Worm (Caenorhabditis elegans) whole organism, late embryonic: ENCODE data around the gene Y75B8A.39.
A peak's percentile ranks its signal among the peaks of the same experiment; 100 is the strongest.

Source experiments
- K02D7.2 ChIP-seq: sonication (generic microtip); optimal IDR thresholded peaks from 2 replicates; lab custom pipeline; 2017; ENCODE audit warnings: mild to moderate bottlenecking, missing genetic modification characterization, missing compliant biosample characterization
- K09A11.1 ChIP-seq: sonication (generic microtip); optimal IDR thresholded peaks from 2 replicates; lab custom pipeline; 2017; ENCODE audit warnings: antibody characterized with exemption, mild to moderate bottlenecking, missing genetic modification characterization, missing compliant biosample characterization; ENCODE audit not compliant: insufficient read depth
- Y22D7AL.16 ChIP-seq: sonication (generic microtip); optimal IDR thresholded peaks from 2 replicates; lab custom pipeline; 2016; ENCODE audit warnings: missing genetic modification characterization, missing compliant biosample characterization
- ceh-18 ChIP-seq: sonication (generic microtip); optimal IDR thresholded peaks from 2 replicates; lab custom pipeline; 2016; ENCODE audit warnings: missing genetic modification characterization, missing compliant biosample characterization
- ceh-2 ChIP-seq: sonication (generic microtip); optimal IDR thresholded peaks from 2 replicates; lab custom pipeline; 2016; ENCODE audit warnings: missing genotype, missing genetic modification characterization, missing compliant biosample characterization
- ceh-22 ChIP-seq: sonication (generic microtip); optimal IDR thresholded peaks from 2 replicates; lab custom pipeline; 2017; ENCODE audit warnings: missing biosample characterization, missing genetic modification characterization
- ceh-30 ChIP-seq: fragments of 150-350 bp; optimal IDR thresholded peaks from 2 replicates; lab custom pipeline; 2014; ENCODE audit warnings: missing biosample characterization, missing genetic modification characterization
- ceh-31 ChIP-seq: sonication (generic microtip); optimal IDR thresholded peaks from 2 replicates; lab custom pipeline; 2016; ENCODE audit warnings: missing genetic modification characterization, missing compliant biosample characterization
- ceh-45 ChIP-seq: fragments of 200-800 bp; sonication (Bioruptor generic); IDR thresholded peaks from 2 replicates; pipeline ENCODE4 v1.3.6; 2022; ENCODE audit warnings: missing genetic modification reagents, missing genetic modification characterization, missing compliant biosample characterization
- ceh-9 ChIP-seq: sonication (generic microtip); optimal IDR thresholded peaks from 2 replicates; lab custom pipeline; 2016; ENCODE audit warnings: mild to moderate bottlenecking, missing genetic modification characterization, inconsistent platforms, missing compliant biosample characterization
- dmd-4 ChIP-seq: sonication (generic microtip); optimal IDR thresholded peaks from 2 replicates; lab custom pipeline; 2016; ENCODE audit warnings: borderline replicate concordance, missing genetic modification characterization, missing compliant biosample characterization
- dve-1 ChIP-seq: sonication (generic microtip); optimal IDR thresholded peaks from 2 replicates; lab custom pipeline; 2017; ENCODE audit warnings: antibody characterized with exemption, mild to moderate bottlenecking, missing genetic modification characterization, missing compliant biosample characterization
- elt-2 ChIP-seq: sonication (generic microtip); optimal IDR thresholded peaks from 2 replicates; lab custom pipeline; 2016; ENCODE audit warnings: missing genetic modification reagents, missing genetic modification characterization, missing compliant biosample characterization
- gmeb-2 ChIP-seq: sonication (generic microtip); optimal IDR thresholded peaks from 2 replicates; lab custom pipeline; 2016; ENCODE audit warnings: missing genetic modification characterization, inconsistent platforms, missing compliant biosample characterization
- hlh-30 ChIP-seq: sonication (generic microtip); optimal IDR thresholded peaks from 2 replicates; lab custom pipeline; 2017; ENCODE audit warnings: antibody characterized with exemption, missing genetic modification characterization, missing compliant biosample characterization; ENCODE audit not compliant: insufficient read depth
- hlh-6 ChIP-seq: sonication (generic microtip); optimal IDR thresholded peaks from 2 replicates; lab custom pipeline; 2016; ENCODE audit warnings: missing genotype, missing genetic modification characterization, missing compliant biosample characterization
- hlh-8 ChIP-seq: sonication (generic microtip); optimal IDR thresholded peaks from 2 replicates; lab custom pipeline; 2016; ENCODE audit warnings: missing genotype, missing genetic modification characterization, missing compliant biosample characterization
- lin-11 ChIP-seq: fragments of 200-800 bp; sonication (Bioruptor generic); optimal IDR thresholded peaks from 2 replicates; lab custom pipeline; 2018; ENCODE audit warnings: mild to moderate bottlenecking, missing genetic modification characterization, missing compliant biosample characterization
- mec-3 ChIP-seq: sonication (generic microtip); optimal IDR thresholded peaks from 2 replicates; lab custom pipeline; 2016; ENCODE audit warnings: borderline replicate concordance, missing genetic modification characterization, missing compliant biosample characterization
- nfya-1 ChIP-seq: sonication (generic microtip); optimal IDR thresholded peaks from 2 replicates; lab custom pipeline; 2017; ENCODE audit warnings: missing genetic modification characterization, mild to moderate bottlenecking, missing compliant biosample characterization, antibody characterized with exemption, moderate library complexity
- npax-4 ChIP-seq: sonication (generic microtip); optimal IDR thresholded peaks from 2 replicates; lab custom pipeline; 2016; ENCODE audit warnings: missing genetic modification characterization, missing compliant biosample characterization
- odd-2 ChIP-seq: sonication (generic microtip); optimal IDR thresholded peaks from 2 replicates; lab custom pipeline; 2017; ENCODE audit warnings: antibody characterized with exemption, mild to moderate bottlenecking, missing genetic modification characterization, missing compliant biosample characterization
- pat-9 ChIP-seq: fragments of 200-800 bp; sonication (Bioruptor generic); optimal IDR thresholded peaks from 2 replicates; lab custom pipeline; 2018; ENCODE audit warnings: mild to moderate bottlenecking, missing genetic modification characterization, moderate library complexity, missing compliant biosample characterization
- pha-2 ChIP-seq: sonication (generic microtip); optimal IDR thresholded peaks from 2 replicates; lab custom pipeline; 2017; ENCODE audit warnings: mild to moderate bottlenecking, missing genetic modification characterization, missing compliant biosample characterization
- ref-2 ChIP-seq: sonication (generic microtip); optimal IDR thresholded peaks from 2 replicates; lab custom pipeline; 2016; ENCODE audit warnings: missing genetic modification characterization, missing compliant biosample characterization
- sdc-2 ChIP-seq: sonication (generic microtip); optimal IDR thresholded peaks from 2 replicates; lab custom pipeline; 2016; ENCODE audit warnings: missing genotype, missing genetic modification characterization, missing compliant biosample characterization
- sox-2 ChIP-seq: fragments of 200-800 bp; sonication (Bioruptor generic); IDR thresholded peaks from 2 replicates; pipeline ENCODE4 v1.3.6; 2022; ENCODE audit warnings: missing genetic modification reagents, missing genetic modification characterization, missing compliant biosample characterization
- tbx-2 ChIP-seq: sonication (generic microtip); optimal IDR thresholded peaks from 2 replicates; lab custom pipeline; 2016; ENCODE audit warnings: missing genetic modification characterization, missing compliant biosample characterization
- tbx-7 ChIP-seq: sonication (generic microtip); optimal IDR thresholded peaks from 2 replicates; lab custom pipeline; 2016; ENCODE audit warnings: missing genotype, missing genetic modification characterization, missing compliant biosample characterization
- ttx-3 ChIP-seq: sonication (generic microtip); optimal IDR thresholded peaks from 2 replicates; lab custom pipeline; 2016; ENCODE audit warnings: missing genetic modification reagents, missing genetic modification characterization, missing compliant biosample characterization
- unc-42 ChIP-seq: sonication (generic microtip); optimal IDR thresholded peaks from 2 replicates; lab custom pipeline; 2016; ENCODE audit warnings: missing genotype, missing genetic modification characterization, missing compliant biosample characterization
- unc-55 ChIP-seq: sonication (generic microtip); optimal IDR thresholded peaks from 2 replicates; lab custom pipeline; 2017; ENCODE audit warnings: missing biosample characterization, missing genetic modification reagents, missing genetic modification characterization
- unc-86 ChIP-seq: sonication (generic microtip); optimal IDR thresholded peaks from 2 replicates; lab custom pipeline; 2016; ENCODE audit warnings: missing genetic modification characterization, missing compliant biosample characterization
- zip-5 ChIP-seq: sonication (generic microtip); optimal IDR thresholded peaks from 2 replicates; lab custom pipeline; 2016; ENCODE audit warnings: missing genetic modification characterization, missing compliant biosample characterization

Gene Y75B8A.39

DNA sequence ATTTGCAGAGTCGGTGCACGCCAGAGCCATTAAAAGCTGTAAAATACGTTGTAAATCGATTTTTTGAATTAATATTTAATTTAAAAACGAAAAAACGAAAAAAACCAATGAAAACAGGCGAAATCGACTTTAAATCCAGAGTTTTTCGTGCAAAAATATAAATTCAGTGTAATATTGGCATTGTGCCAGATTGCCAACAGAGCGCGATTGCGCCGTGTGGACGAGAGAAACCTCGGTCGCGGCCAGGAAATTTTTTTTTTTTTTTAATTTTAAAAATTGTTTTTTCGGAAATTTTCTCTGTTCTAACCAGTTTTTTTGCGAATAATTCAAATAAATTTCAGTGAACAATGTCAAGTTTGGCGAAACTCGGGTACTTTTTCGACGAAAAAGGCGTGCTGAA is 38.3 kb downstream of the Y75B8A.39 start, which contains the start of the genes pph-4.1 and Y75B8A.31 (continued):
- TF ChIP-seq ceh-45 (no peak), K02D7.2 (tag; lab: Kevin White, UChicago) (no peak), tbx-7 (peak; percentile 82), sox-2 (GFP tag; lab: Robert Waterston, UW) (no peak), unc-55 (GFP tag; lab: Kevin White, UChicago) (no peak), lin-11 (tag; lab: Kevin White, UChicago) (peak; percentile 8), dmd-4 (no peak), unc-86 (tag; lab: Kevin White, UChicago) (peak; percentile 53), pat-9 (tag; lab: Kevin White, UChicago) (peak; percentile 72), hlh-8 (tag; lab: Kevin White, UChicago) (peak; percentile 83), K09A11.1 (tag; lab: Kevin White, UChicago) (no peak), Y22D7AL.16 (tag; lab: Kevin White, UChicago) (no peak), ceh-18 (tag; lab: Kevin White, UChicago) (peak; percentile 60), ceh-9 (tag; lab: Kevin White, UChicago) (no peak), dve-1 (tag; lab: Kevin White, UChicago) (no peak)
- TF ChIP-seq, all 69 proteins: peak for 33

DNA sequence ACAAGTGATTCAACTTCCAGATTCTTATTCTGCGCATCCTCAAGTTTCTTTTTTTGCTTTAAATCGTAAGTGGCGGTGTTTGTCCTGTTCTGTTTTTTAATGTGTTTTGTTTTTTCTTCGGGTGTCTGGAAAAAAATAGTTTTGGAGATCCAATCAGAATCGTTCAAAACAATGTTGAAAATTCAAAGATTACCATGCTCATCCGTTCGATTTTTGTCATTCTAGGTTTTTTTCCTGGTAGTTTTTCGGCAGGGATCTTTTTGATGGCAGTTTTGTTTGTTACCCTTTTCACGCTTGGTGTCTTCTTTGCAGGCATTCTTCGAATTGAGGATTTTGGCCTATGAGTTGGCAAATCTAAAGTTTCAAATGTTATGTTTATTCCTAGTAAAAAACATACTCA is 43.6 kb downstream of the Y75B8A.39 start:
- TF ChIP-seq zip-5 (tag; lab: Kevin White, UChicago) (no peak), hlh-6 (tag; lab: Kevin White, UChicago) (no peak), unc-42 (tag; lab: Kevin White, UChicago) (no peak), hlh-30 (tag; lab: Kevin White, UChicago) (no peak), mec-3 (no peak), ref-2 (tag; lab: Kevin White, UChicago) (no peak), ceh-30 (tag; lab: Kevin White, UChicago) (no peak), ttx-3 (tag; lab: Kevin White, UChicago) (no peak), sdc-2 (tag; lab: Kevin White, UChicago) (no peak), gmeb-2 (tag; lab: Kevin White, UChicago) (no peak), pat-9 (tag; lab: Kevin White, UChicago) (no peak), pha-2 (tag; lab: Kevin White, UChicago) (no peak), ceh-22 (no peak), elt-2 (tag; lab: Kevin White, UChicago) (no peak), ceh-18 (tag; lab: Kevin White, UChicago) (no peak), unc-55 (GFP tag; lab: Kevin White, UChicago) (no peak), npax-4 (no peak), nfya-1 (no peak)

DNA sequence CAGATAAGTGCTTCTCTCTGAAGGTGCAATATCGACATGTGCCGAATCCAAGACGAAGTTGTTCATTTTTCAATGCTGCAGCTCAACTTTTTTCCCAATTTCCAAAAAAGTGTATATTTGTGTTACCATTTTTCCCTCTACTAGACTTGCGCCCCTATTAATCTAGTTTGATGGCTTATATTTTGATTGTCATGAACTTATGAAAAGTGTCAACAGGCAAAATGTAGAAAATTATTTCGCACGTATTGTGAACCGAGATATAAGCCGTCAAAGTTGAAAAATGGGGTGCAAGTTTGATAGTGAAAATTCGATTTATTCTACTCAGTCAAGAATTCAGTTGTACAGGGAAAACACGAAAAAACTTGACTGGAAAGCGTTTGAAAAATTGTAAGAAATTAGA is 45.5 kb downstream of the Y75B8A.39 start, which contains the start of gene Y75B8A.32:
Y75B8A.32 (minus strand) TSS at position 101 of the 400 bp plus-strand sequence.
- TF ChIP-seq tbx-7 (no peak), zip-5 (tag; lab: Kevin White, UChicago) (no peak), pat-9 (tag; lab: Kevin White, UChicago) (no peak), ceh-2 (tag; lab: Kevin White, UChicago) (no peak), hlh-8 (tag; lab: Kevin White, UChicago) (no peak), tbx-2 (tag; lab: Kevin White, UChicago) (no peak), nfya-1 (no peak), ceh-9 (tag; lab: Kevin White, UChicago) (no peak)
- TF ChIP-seq, all 69 proteins: peak for 0

DNA sequence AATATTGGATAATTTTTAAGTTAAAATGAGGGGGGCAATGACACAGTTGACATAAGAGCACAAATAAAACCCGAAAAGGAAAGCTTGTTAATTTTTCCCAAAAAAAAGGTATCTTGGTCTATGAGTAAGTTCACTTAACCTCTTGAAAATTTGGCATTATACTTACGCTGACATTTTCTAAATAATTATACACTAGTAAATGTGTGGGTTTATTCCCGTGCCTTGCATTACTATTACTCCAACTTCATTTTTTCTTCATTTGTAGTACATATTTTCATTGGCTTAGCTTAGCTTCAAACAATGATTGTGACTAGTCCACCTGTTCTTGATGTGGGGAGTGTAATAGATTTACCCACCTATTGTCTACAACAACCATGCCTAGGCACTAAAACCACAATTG is 46.3 kb downstream of the Y75B8A.39 start, which contains the start of gene Y75B8A.34:
Y75B8A.34 (plus strand) TSS at position 301 of the 400 bp plus-strand sequence.
- TF ChIP-seq odd-2 (no peak), ceh-31 (no peak)
- TF ChIP-seq, all 69 proteins: peak for 0
